Fruit fly (Drosophila melanogaster): ENCODE results near the gene bru2.

bru2 gene

DNA sequence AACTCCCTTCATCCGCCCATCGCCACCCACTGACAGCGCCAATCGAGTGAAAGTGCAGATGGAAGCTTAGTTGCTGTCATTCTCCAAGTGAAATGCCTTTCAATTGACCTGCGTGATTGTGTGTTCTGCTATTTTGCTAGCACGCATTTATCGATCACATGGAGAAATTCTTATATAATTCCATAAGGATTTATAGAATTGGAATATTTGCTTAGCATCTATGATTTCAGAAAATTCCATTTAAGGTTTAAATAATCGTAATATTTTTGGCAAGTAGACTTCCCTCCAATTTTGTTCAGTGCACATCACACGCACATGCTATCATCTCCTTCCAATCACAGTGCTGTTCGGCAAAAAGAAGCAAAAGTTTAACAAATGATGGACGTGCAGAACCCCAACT is 69.9 kb downstream of the bru2 start:
- TF ChIP-seq gem (tag; optimal IDR thresholded peaks at IDR 0.05) (peak; percentile 43), onecut (GFP tag; IDR thresholded peaks at IDR 0.05) (no peak), CG1832 (GFP tag; optimal IDR thresholded peaks at IDR 0.05) (no peak), CG18599 (GFP tag; optimal IDR thresholded peaks at IDR 0.05) (peak; percentile 41), CG11504 (tag; optimal IDR thresholded peaks at IDR 0.05) (peak; percentile 43), ci (GFP tag; IDR thresholded peaks at IDR 0.05) (0 out of 3 replicates have a peak, but pooled peaks have one; percentile 14), lab (GFP tag; optimal IDR thresholded peaks at IDR 0.05) (peak; percentile 31), Tbp (GFP tag; optimal IDR thresholded peaks at IDR 0.05) (no peak), Pdp1 (GFP tag; optimal IDR thresholded peaks at IDR 0.05) (peak in 1 of 2 experiments; percentile 23), CG15269 (tag; optimal IDR thresholded peaks at IDR 0.05) (peak; percentile 5), Hmr (GFP tag; optimal IDR thresholded peaks at IDR 0.05) (peak; percentile 9), hkb (optimal IDR thresholded peaks at IDR 0.05) (no peak), hkb (GFP tag; IDR thresholded peaks at IDR 0.05) (0 out of 2 replicates have a peak, but pooled peaks have one; percentile 13), CG14050 (GFP tag; IDR thresholded peaks at IDR 0.05) (0 out of 3 replicates have a peak, but pooled peaks have one; percentile 16), Fer1 (GFP tag; optimal IDR thresholded peaks at IDR 0.05) (peak; percentile 6), sens (GFP tag) (peak; percentile 62), CG10565 (GFP tag; optimal IDR thresholded peaks at IDR 0.05) (no peak), CG11695 (GFP tag; IDR thresholded peaks at IDR 0.05) (0 out of 3 replicates have a peak, but pooled peaks have one; percentile 42), cad (GFP tag; optimal IDR thresholded peaks at IDR 0.05) (no peak), Hr51 (GFP tag; optimal IDR thresholded peaks at IDR 0.05) (peak in 1 of 2 experiments; percentile 10), CG7839 (tag; optimal IDR thresholded peaks at IDR 0.05) (peak; percentile 31), CG17568 (GFP tag; optimal IDR thresholded peaks at IDR 0.05) (no peak), pan (optimal IDR thresholded peaks at IDR 0.05) (no peak), pan (GFP tag; optimal IDR thresholded peaks at IDR 0.05 in 1 of 2, IDR thresholded peaks at IDR 0.05 in 1 of 2) (peak in 1 of 2 experiments; percentile 35), Ptx1 (GFP tag; IDR thresholded peaks at IDR 0.05) (peak; percentile 17; the same call in 1 of the 2 replicates), Ada2b (GFP tag; IDR thresholded peaks at IDR 0.05) (peak; percentile 29; the same call in 1 of the 2 replicates), Ravus (GFP tag; IDR thresholded peaks at IDR 0.05) (no peak), Sox102F (GFP tag; optimal IDR thresholded peaks at IDR 0.05) (peak; percentile 24), dmrt99B (tag; optimal IDR thresholded peaks at IDR 0.05) (peak; percentile 29)

DNA sequence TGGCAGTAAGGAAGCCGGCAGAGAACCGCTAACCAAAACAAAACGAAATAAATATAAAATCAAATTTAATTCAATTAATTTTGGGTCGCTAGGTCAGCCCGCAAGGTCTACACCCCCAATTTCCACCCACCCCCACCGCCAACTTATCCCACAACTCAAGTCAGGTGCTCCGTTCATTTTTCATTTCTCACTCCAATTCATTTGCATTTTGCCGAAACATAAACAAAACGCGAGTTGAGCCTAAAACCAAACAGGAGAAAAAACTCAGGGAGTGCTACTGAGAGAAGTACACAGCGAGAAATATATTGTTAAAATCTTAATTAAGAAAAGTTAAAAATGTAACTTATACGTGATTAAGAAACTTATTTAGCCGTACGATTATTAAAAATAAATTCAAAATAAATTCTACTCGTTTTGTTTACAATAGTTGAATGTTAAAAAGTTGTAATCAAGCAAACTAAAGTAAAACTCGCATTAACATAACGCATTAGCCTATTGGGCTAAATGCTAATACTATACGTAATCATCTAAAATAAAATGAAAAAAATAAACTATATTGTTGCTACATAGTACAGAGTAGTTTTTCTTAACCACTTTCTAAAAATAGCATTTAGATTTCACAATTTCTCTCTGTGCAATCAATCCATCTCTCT is 71.6 kb downstream of the bru2 start:
- no peak for TF ChIP-seq cwo (GFP tag; optimal IDR thresholded peaks at IDR 0.05)
- TF ChIP-seq slbo (GFP tag; IDR thresholded peaks at IDR 0.05): peak; percentile 31; the same call in 1 of the 2 replicates
- peak; percentile 84 for TF ChIP-seq sens (GFP tag)
- TF ChIP-seq CG30403 (GFP tag; optimal IDR thresholded peaks at IDR 0.05): peak; percentile 53
- no peak for TF ChIP-seq CG13624 (GFP tag; optimal IDR thresholded peaks at IDR 0.05)
- peak; percentile 37 for TF ChIP-seq grau (tag; optimal IDR thresholded peaks at IDR 0.05)
- TF ChIP-seq Aef1 (GFP tag; IDR thresholded peaks at IDR 0.05): no peak
- peak; percentile 37 for TF ChIP-seq Blimp-1 (GFP tag; optimal IDR thresholded peaks at IDR 0.05)
- TF ChIP-seq mld (GFP tag; IDR thresholded peaks at IDR 0.05; ENCODE audit: partially characterized antibody): no peak
- TF ChIP-seq Hmr (GFP tag; optimal IDR thresholded peaks at IDR 0.05): peak; percentile 17
- no peak for TF ChIP-seq Fer3 (tag; optimal IDR thresholded peaks at IDR 0.05)
- TF ChIP-seq ems (GFP tag; optimal IDR thresholded peaks at IDR 0.05): no peak
- TF ChIP-seq CG9437 (GFP tag; optimal IDR thresholded peaks at IDR 0.05): peak; percentile 32
- TF ChIP-seq CG5953 (GFP tag; IDR thresholded peaks at IDR 0.05): no peak
- TF ChIP-seq seq (GFP tag; IDR thresholded peaks at IDR 0.05): no peak
- no peak for TF ChIP-seq CG15073 (GFP tag; optimal IDR thresholded peaks at IDR 0.05)
- TF ChIP-seq bsh (GFP tag; optimal IDR thresholded peaks at IDR 0.05): peak in 1 of 2 experiments; percentile 16
- peak; percentile 42 for TF ChIP-seq dmrt11E (tag; optimal IDR thresholded peaks at IDR 0.05)
- no peak for TF ChIP-seq CG30020 (tag; optimal IDR thresholded peaks at IDR 0.05)
- peak; percentile 12 for TF ChIP-seq CG13424 (tag; optimal IDR thresholded peaks at IDR 0.05)
- no peak for TF ChIP-seq bigmax (GFP tag; optimal IDR thresholded peaks at IDR 0.05)
- peak; percentile 46; the same call in 1 of the 2 replicates for TF ChIP-seq CG31441 (GFP tag; IDR thresholded peaks at IDR 0.05)
- peak; percentile 65 for TF ChIP-seq gem (tag; optimal IDR thresholded peaks at IDR 0.05)

Measured in whole organism, embryonic.